Worm (Caenorhabditis elegans) whole organism, L1 larva: ENCODE data around the gene nhr-204.

Source experiments
- C04F5.9 ChIP-seq: sonication (generic microtip); optimal IDR thresholded peaks from 2 replicates; lab custom pipeline; 2016; ENCODE audit warnings: missing genetic modification characterization, missing compliant biosample characterization
- C34B4.2 ChIP-seq: sonication (generic microtip); optimal IDR thresholded peaks from 2 replicates; lab custom pipeline; 2017; ENCODE audit warnings: mild to moderate bottlenecking, missing genetic modification characterization, missing compliant biosample characterization
- Y116A8C.19 ChIP-seq: sonication (generic microtip); optimal IDR thresholded peaks from 2 replicates; lab custom pipeline; 2016; ENCODE audit warnings: missing compliant biosample characterization, missing genetic modification characterization, borderline replicate concordance
- aly-2 ChIP-seq: fragments of 150-350 bp; optimal IDR thresholded peaks from 2 replicates; lab custom pipeline; 2014; ENCODE audit warnings: missing biosample characterization, missing genetic modification characterization
- ceh-63 ChIP-seq: fragments of 200-800 bp; sonication (Bioruptor generic); optimal IDR thresholded peaks from 2 replicates; lab custom pipeline; 2018; ENCODE audit warnings: mild to moderate bottlenecking, missing genetic modification characterization, missing compliant biosample characterization
- dsc-1 ChIP-seq: sonication (generic microtip); optimal IDR thresholded peaks from 2 replicates; lab custom pipeline; 2016; ENCODE audit warnings: mild to moderate bottlenecking, missing genetic modification characterization, missing compliant biosample characterization
- efl-1 ChIP-seq, 4 experiments: fragments of 150-350 bp; optimal IDR thresholded peaks in 3 of 4; peaks in 1 of 4; 1 replicate in 1 of 4; 2 replicates in 3 of 4; lab custom pipeline; 2014; ENCODE audit warnings: missing biosample characterization in 2 of 4, missing genetic modification characterization in 2 of 4, missing genetic modification reagents in 2 of 4
- egl-27 ChIP-seq, 2 experiments: fragments of 150-350 bp in 1 of 2; sonication (generic microtip); optimal IDR thresholded peaks; 3 replicates each; lab custom pipeline; 2017 to 2018; ENCODE audit warnings: missing biosample characterization in 2 of 2, missing genetic modification characterization in 2 of 2, missing genetic modification reagents in 2 of 2
- elt-3 ChIP-seq, 6 experiments: fragments of 150-350 bp in 1 of 6; sonication (generic microtip); optimal IDR thresholded peaks; 2 replicates each; lab custom pipeline; 2017 to 2018; ENCODE audit warnings: missing biosample characterization in 6 of 6, missing genetic modification characterization in 6 of 6, inconsistent platforms in 1 of 6
- ets-5 ChIP-seq: fragments of 200-800 bp; sonication (Bioruptor generic); IDR thresholded peaks from 2 replicates; pipeline ENCODE4 v1.3.6; 2022; ENCODE audit warnings: missing genetic modification characterization, missing compliant biosample characterization
- fkh-10 ChIP-seq: sonication (generic microtip); optimal IDR thresholded peaks from 2 replicates; lab custom pipeline; 2017; ENCODE audit warnings: missing biosample characterization, missing genetic modification reagents, missing genetic modification characterization
- fkh-8 ChIP-seq: sonication (generic microtip); optimal IDR thresholded peaks from 2 replicates; lab custom pipeline; 2016; ENCODE audit warnings: mild to moderate bottlenecking, missing genetic modification characterization, missing compliant biosample characterization
- grh-1 ChIP-seq: fragments of 200-800 bp; sonication (Bioruptor generic); IDR thresholded peaks from 2 replicates; pipeline ENCODE4 v1.3.6; 2022; ENCODE audit warnings: missing genetic modification reagents, missing genetic modification characterization, missing compliant biosample characterization
- hlh-17 ChIP-seq: fragments of 200-800 bp; sonication (Bioruptor generic); optimal IDR thresholded peaks from 2 replicates; lab custom pipeline; 2018; ENCODE audit warnings: missing genetic modification characterization, mild to moderate bottlenecking, missing compliant biosample characterization, moderate library complexity, borderline replicate concordance
- hlh-4 ChIP-seq: sonication (generic microtip); optimal IDR thresholded peaks from 2 replicates; lab custom pipeline; 2016; ENCODE audit warnings: mild to moderate bottlenecking, missing genetic modification characterization, missing compliant biosample characterization
- jun-1 ChIP-seq: fragments of 150-350 bp; optimal IDR thresholded peaks from 2 replicates; lab custom pipeline; 2014; ENCODE audit warnings: missing biosample characterization, missing genetic modification reagents, missing genetic modification characterization
- lin-13 ChIP-seq: fragments of 150-350 bp; optimal IDR thresholded peaks from 2 replicates; lab custom pipeline; 2014; ENCODE audit warnings: missing biosample characterization, missing genetic modification reagents, missing genetic modification characterization
- lin-14 ChIP-seq: fragments of 200-800 bp; sonication (Bioruptor generic); optimal IDR thresholded peaks from 2 replicates; lab custom pipeline; 2018; ENCODE audit warnings: mild to moderate bottlenecking, missing genetic modification characterization, moderate library complexity, missing compliant biosample characterization
- lin-35 ChIP-seq, 2 experiments: fragments of 150-350 bp; optimal IDR thresholded peaks; 2 replicates each; lab custom pipeline; 2014; ENCODE audit warnings: missing biosample characterization in 2 of 2, missing genetic modification characterization in 2 of 2, missing genetic modification reagents in 2 of 2
- lin-39 ChIP-seq: fragments of 150-350 bp; optimal IDR thresholded peaks from 2 replicates; lab custom pipeline; 2014; ENCODE audit warnings: missing biosample characterization, missing genetic modification reagents, missing genetic modification characterization
- lsy-2 ChIP-seq, 2 experiments: fragments of 150-350 bp; optimal IDR thresholded peaks; 2 replicates each; lab custom pipeline; 2014; ENCODE audit warnings: missing biosample characterization in 2 of 2, missing genetic modification characterization in 2 of 2
- mep-1 ChIP-seq: fragments of 150-350 bp; optimal IDR thresholded peaks from 2 replicates; lab custom pipeline; 2014; ENCODE audit warnings: missing biosample characterization, missing genetic modification characterization
- nhr-19 ChIP-seq: fragments of 200-800 bp; sonication (Bioruptor generic); conservative IDR thresholded peaks from 2 replicates; pipeline ENCODE4 v1.3.6; 2022; ENCODE audit warnings: missing genetic modification characterization, missing compliant biosample characterization
- nhr-71 ChIP-seq: sonication (generic microtip); optimal IDR thresholded peaks from 2 replicates; lab custom pipeline; 2016; ENCODE audit warnings: mild to moderate bottlenecking, missing genetic modification characterization, moderate library complexity, missing compliant biosample characterization
- nhr-76 ChIP-seq: sonication (generic microtip); optimal IDR thresholded peaks from 2 replicates; lab custom pipeline; 2017; ENCODE audit warnings: missing biosample characterization, missing genetic modification characterization
- nhr-77 ChIP-seq: fragments of 150-350 bp; optimal IDR thresholded peaks from 2 replicates; lab custom pipeline; 2014; ENCODE audit warnings: missing biosample characterization, missing genetic modification characterization
- nhr-84 ChIP-seq: sonication (generic microtip); optimal IDR thresholded peaks from 2 replicates; lab custom pipeline; 2017; ENCODE audit warnings: missing biosample characterization, missing genetic modification characterization
- pag-3 ChIP-seq: sonication (generic microtip); optimal IDR thresholded peaks from 2 replicates; lab custom pipeline; 2017; ENCODE audit warnings: missing genetic modification characterization, mild to moderate bottlenecking, missing compliant biosample characterization, antibody characterized with exemption, borderline replicate concordance; ENCODE audit not compliant: insufficient read depth
- pax-3 ChIP-seq: fragments of 200-800 bp; sonication (Bioruptor generic); optimal IDR thresholded peaks from 2 replicates; lab custom pipeline; 2018; ENCODE audit warnings: mild to moderate bottlenecking, missing genetic modification characterization, moderate library complexity, missing compliant biosample characterization
- pqm-1 ChIP-seq: sonication (generic microtip); optimal IDR thresholded peaks from 3 replicates; lab custom pipeline; 2017; ENCODE audit warnings: missing biosample characterization, missing genetic modification characterization
- rnt-1 ChIP-seq: sonication (generic microtip); optimal IDR thresholded peaks from 2 replicates; lab custom pipeline; 2016; ENCODE audit warnings: mild to moderate bottlenecking, missing genetic modification characterization, moderate library complexity, missing compliant biosample characterization
- snu-23 ChIP-seq: sonication (generic microtip); optimal IDR thresholded peaks from 2 replicates; lab custom pipeline; 2016; ENCODE audit warnings: missing genetic modification characterization, missing compliant biosample characterization
- sptf-1 ChIP-seq: fragments of 150-350 bp; optimal IDR thresholded peaks from 2 replicates; lab custom pipeline; 2014; ENCODE audit warnings: missing biosample characterization, missing genetic modification characterization
- tbx-2 ChIP-seq: sonication (generic microtip); optimal IDR thresholded peaks from 2 replicates; lab custom pipeline; 2016; ENCODE audit warnings: missing genetic modification characterization, missing compliant biosample characterization
- unc-62 ChIP-seq: fragments of 150-350 bp; optimal IDR thresholded peaks from 2 replicates; lab custom pipeline; 2014; ENCODE audit warnings: missing biosample characterization, missing genetic modification reagents, missing genetic modification characterization
- unc-86 ChIP-seq: sonication (generic microtip); optimal IDR thresholded peaks from 2 replicates; lab custom pipeline; 2016; ENCODE audit warnings: missing genetic modification characterization, missing compliant biosample characterization
- unc-98 ChIP-seq: fragments of 200-800 bp; sonication (Bioruptor generic); IDR thresholded peaks from 2 replicates; pipeline ENCODE4 v1.3.6; 2022; ENCODE audit warnings: missing genetic modification characterization, missing compliant biosample characterization
- ztf-4 ChIP-seq: fragments of 150-350 bp; optimal IDR thresholded peaks from 2 replicates; lab custom pipeline; 2014; ENCODE audit warnings: missing biosample characterization, missing genetic modification characterization

The nhr-204 gene

DNA sequence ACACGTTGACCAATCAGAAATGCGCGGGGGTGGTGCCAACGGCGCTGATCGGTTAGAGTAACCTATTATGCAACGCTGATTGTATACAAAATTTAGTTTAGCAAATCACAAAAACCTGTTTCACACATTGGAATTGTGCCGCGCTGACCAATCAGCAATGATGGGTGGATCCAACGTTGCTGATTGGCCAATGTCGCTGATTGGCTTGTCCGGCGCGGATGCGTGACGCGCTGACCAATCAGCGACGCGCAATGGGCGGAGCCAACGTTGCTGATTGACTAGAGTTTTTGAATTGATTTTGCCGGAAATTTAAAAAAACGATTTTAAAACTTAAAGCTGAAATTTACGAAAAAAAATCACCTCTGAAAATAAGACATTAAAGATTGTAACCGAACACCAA is 26.7 kb upstream of the nhr-204 start:
- TF ChIP-seq unc-98 (GFP tag; lab: Robert Waterston, UW) (no peak), unc-86 (tag; lab: Kevin White, UChicago) (no peak), hlh-17 (GFP tag; lab: Kevin White, UChicago) (no peak), elt-3 (tag; optimal IDR thresholded peaks at IDR 0.05; lab: Kevin White, UChicago) (no peak), nhr-19 (GFP tag; lab: Robert Waterston, UW) (no peak), pqm-1 (tag; lab: Kevin White, UChicago) (no peak), rnt-1 (no peak), egl-27 (tag; optimal IDR thresholded peaks at IDR 0.05; lab: Kevin White, UChicago) (no peak), unc-62 (GFP tag; lab: Kevin White, UChicago) (no peak), fkh-8 (no peak), nhr-84 (tag; lab: Kevin White, UChicago) (no peak), lin-13 (no peak), sptf-1 (tag; lab: Kevin White, UChicago) (no peak), Y116A8C.19 (tag; lab: Kevin White, UChicago) (no peak), C04F5.9 (tag; lab: Kevin White, UChicago) (no peak), C34B4.2 (tag; lab: Kevin White, UChicago) (no peak), hlh-4 (no peak)

DNA sequence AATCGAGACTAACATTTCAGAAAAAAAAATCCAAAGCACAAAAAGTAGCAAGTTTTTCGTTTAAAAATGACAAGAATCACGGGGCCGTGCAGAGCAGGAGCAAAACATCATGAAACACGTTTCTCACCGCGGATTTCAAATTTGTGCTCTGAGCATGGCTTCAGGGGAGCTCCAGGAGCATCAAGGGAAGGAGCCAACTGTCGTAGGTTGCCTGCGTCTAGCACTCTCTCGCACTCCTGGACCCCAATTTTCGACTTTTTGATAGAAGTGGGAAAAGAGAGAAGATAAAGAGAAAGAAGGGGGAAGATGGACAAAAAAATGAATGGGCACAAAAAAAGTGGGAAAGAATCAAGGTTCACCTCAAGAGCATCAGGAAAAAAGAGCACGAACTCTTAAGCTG is 26.2 kb upstream of the nhr-204 start:
- no peak for TF ChIP-seq nhr-76 (tag; lab: Kevin White, UChicago)
- peak in 1 of 2 experiments; percentile 17 for TF ChIP-seq lin-35 (GFP tag; optimal IDR thresholded peaks at IDR 0.05; lab: Kevin White, UChicago)
- TF ChIP-seq pag-3 (tag; lab: Kevin White, UChicago) = no peak
- TF ChIP-seq unc-62 (GFP tag; lab: Kevin White, UChicago) = no peak
- peak; percentile 54 for TF ChIP-seq nhr-19 (GFP tag; lab: Robert Waterston, UW)
- peak; percentile 74 for TF ChIP-seq nhr-71 (tag; lab: Kevin White, UChicago)
- no peak for TF ChIP-seq jun-1 (tag; lab: Kevin White, UChicago)
- TF ChIP-seq ztf-4 (tag; lab: Kevin White, UChicago) = no peak
- peak; percentile 78 for TF ChIP-seq rnt-1
- no peak for TF ChIP-seq grh-1 (GFP tag; lab: Robert Waterston, UW)
- peak in 1 of 2 experiments; percentile 21 for TF ChIP-seq efl-1 (optimal IDR thresholded peaks at IDR 0.05; lab: Kevin White, UChicago)
- peak; percentile 30 to 78 for TF ChIP-seq efl-1 (GFP tag; optimal IDR thresholded peaks at IDR 0.05 in 1 of 2; lab: Kevin White, UChicago)
- no peak for TF ChIP-seq ceh-63
- no peak for TF ChIP-seq lin-13
- no peak for TF ChIP-seq mep-1 (tag; lab: Kevin White, UChicago)
- no peak for TF ChIP-seq ets-5 (GFP tag; lab: Robert Waterston, UW)
- no peak for TF ChIP-seq aly-2
- no peak for TF ChIP-seq Y116A8C.19 (tag; lab: Kevin White, UChicago)
- peak; percentile 35 for TF ChIP-seq snu-23 (GFP tag; lab: Kevin White, UChicago)
- TF ChIP-seq lin-14 (GFP tag; lab: Kevin White, UChicago) = peak; percentile 77
- peak; percentile 19 to 41 for TF ChIP-seq lsy-2 (tag; optimal IDR thresholded peaks at IDR 0.05; lab: Kevin White, UChicago)

DNA sequence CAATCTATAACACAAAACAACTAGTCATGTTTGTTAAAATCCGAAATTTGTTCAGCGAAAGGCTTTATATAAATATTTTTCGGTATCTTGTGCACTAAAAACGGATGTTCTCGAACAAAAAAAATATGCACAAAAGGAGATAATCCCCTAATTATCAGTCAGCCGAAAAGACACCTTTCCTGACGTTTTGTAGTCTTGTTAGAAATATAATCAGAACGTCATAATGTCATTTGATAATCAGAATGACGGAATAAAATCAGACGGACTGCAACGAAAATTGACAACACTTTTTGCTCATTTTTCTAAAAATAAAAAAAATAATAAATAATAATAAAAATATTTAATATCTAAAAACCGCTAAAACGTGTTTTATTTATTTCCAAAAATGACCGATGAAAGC is 25.3 kb upstream of the nhr-204 start:
- TF ChIP-seq pax-3 (tag; lab: Kevin White, UChicago) (peak; percentile 47), dsc-1 (tag; lab: Kevin White, UChicago) (peak; percentile 85), lin-39 (tag; lab: Kevin White, UChicago) (no peak), nhr-77 (no peak), nhr-71 (tag; lab: Kevin White, UChicago) (peak; percentile 3), ztf-4 (tag; lab: Kevin White, UChicago) (no peak), tbx-2 (tag; lab: Kevin White, UChicago) (no peak), fkh-10 (no peak), lsy-2 (tag; optimal IDR thresholded peaks at IDR 0.05; lab: Kevin White, UChicago) (no peak), fkh-8 (peak; percentile 61)
